Fruit fly (Drosophila melanogaster): Measurements from ENCODE around the gene Snoo.

Gene Snoo

dm6 chr2L:7855108-7855507 lies 128.9 kb downstream of the Snoo start, which contains the start of gene CG14535 (continued):
- TF ChIP-seq Dad (GFP tag; optimal IDR thresholded peaks at IDR 0.05) = no peak
- TF ChIP-seq CG10654 (GFP tag; optimal IDR thresholded peaks at IDR 0.05) = no peak
- no peak for TF ChIP-seq CG17359 (tag; optimal IDR thresholded peaks at IDR 0.05)
- peak; percentile 29 for TF ChIP-seq sqz (GFP tag; optimal IDR thresholded peaks at IDR 0.05)
- no peak for TF ChIP-seq CG4820 (GFP tag; optimal IDR thresholded peaks at IDR 0.05)
- no peak for TF ChIP-seq lilli (GFP tag; optimal IDR thresholded peaks at IDR 0.05)
- TF ChIP-seq lab (GFP tag; optimal IDR thresholded peaks at IDR 0.05) = no peak
- TF ChIP-seq CG8478 (optimal IDR thresholded peaks at IDR 0.05) = no peak
- TF ChIP-seq Camta (GFP tag; optimal IDR thresholded peaks at IDR 0.05) = no peak
- TF ChIP-seq CG12104 (GFP tag; optimal IDR thresholded peaks at IDR 0.05) = no peak
- TF ChIP-seq tna (GFP tag; IDR thresholded peaks at IDR 0.05; ENCODE audit: partially characterized antibody) = no peak
- TF ChIP-seq pfk (GFP tag; optimal IDR thresholded peaks at IDR 0.05) = no peak
- peak; percentile 17 for TF ChIP-seq Med (GFP tag)
- no peak for TF ChIP-seq CG7556 (GFP tag; optimal IDR thresholded peaks at IDR 0.05)
- no peak for TF ChIP-seq Sry-δ (GFP tag; optimal IDR thresholded peaks at IDR 0.05)
- no peak for TF ChIP-seq CG3726 (GFP tag; IDR thresholded peaks at IDR 0.05)
- TF ChIP-seq Myb (GFP tag; optimal IDR thresholded peaks at IDR 0.05) = no peak
- no peak for TF ChIP-seq lola (GFP tag; optimal IDR thresholded peaks at IDR 0.05)
- no peak for TF ChIP-seq Mrtf (GFP tag; IDR thresholded peaks at IDR 0.05)
- peak; percentile 95 for TF ChIP-seq Deaf1 (tag; optimal IDR thresholded peaks at IDR 0.05)
- peak; percentile 53 for TF ChIP-seq Ets65A (GFP tag)
- no peak for TF ChIP-seq CG3281 (GFP tag; optimal IDR thresholded peaks at IDR 0.05)
- TF ChIP-seq CG15514 (GFP tag; optimal IDR thresholded peaks at IDR 0.05) = no peak
- no peak for TF ChIP-seq sc (optimal IDR thresholded peaks at IDR 0.05)
- TF ChIP-seq sc (GFP tag; optimal IDR thresholded peaks at IDR 0.05) = no peak
- no peak for TF ChIP-seq CG33213 (GFP tag; optimal IDR thresholded peaks at IDR 0.05)
- TF ChIP-seq Sox100B (GFP tag; optimal IDR thresholded peaks at IDR 0.05) = no peak
- no peak for TF ChIP-seq H2.0 (GFP tag; IDR thresholded peaks at IDR 0.05)
- peak; percentile 66 for TF ChIP-seq abd-A (tag; optimal IDR thresholded peaks at IDR 0.05)
- TF ChIP-seq CG34376 (GFP tag; optimal IDR thresholded peaks at IDR 0.05) = no peak
- no peak for TF ChIP-seq CG31441 (GFP tag; IDR thresholded peaks at IDR 0.05)
- peak; percentile 59 for TF ChIP-seq Blimp-1 (GFP tag; optimal IDR thresholded peaks at IDR 0.05)
- TF ChIP-seq lbe (GFP tag; optimal IDR thresholded peaks at IDR 0.05) = no peak
- no peak for TF ChIP-seq zfh1 (GFP tag; IDR thresholded peaks at IDR 0.05)
- TF ChIP-seq E2f1 (GFP tag; IDR thresholded peaks at IDR 0.05) = no peak

DNA sequence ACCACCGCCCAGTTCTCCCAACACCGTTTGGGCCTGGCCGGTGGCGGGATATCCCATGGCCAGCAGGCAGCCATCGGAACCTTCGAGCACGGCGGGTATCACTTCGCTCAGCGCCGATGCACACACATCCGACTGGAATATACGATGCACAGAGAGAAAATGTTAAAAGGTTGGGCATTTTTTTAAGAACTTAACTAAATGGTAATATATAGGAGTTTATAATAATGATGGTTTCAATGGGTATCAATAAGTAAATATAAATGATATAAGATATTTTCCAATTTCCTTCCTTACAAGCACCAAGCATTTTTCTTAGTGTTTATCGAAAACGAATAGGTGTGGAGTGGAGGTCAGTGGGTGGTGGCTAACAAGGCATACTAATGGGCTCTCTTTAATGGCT lies 132.4 kb downstream of the Snoo start:
- TF ChIP-seq dimm (GFP tag; IDR thresholded peaks at IDR 0.05) (no peak), CG4360 (GFP tag; IDR thresholded peaks at IDR 0.05) (no peak), wor (GFP tag; IDR thresholded peaks at IDR 0.05) (no peak; the same call in 1 of the 2 replicates), CG10321 (GFP tag; IDR thresholded peaks at IDR 0.05) (no peak), Atf-2 (GFP tag; optimal IDR thresholded peaks at IDR 0.05) (no peak), CG14965 (GFP tag; optimal IDR thresholded peaks at IDR 0.05; ENCODE audit: borderline replicate concordance) (no peak), CG33213 (GFP tag; optimal IDR thresholded peaks at IDR 0.05) (no peak), CG9932 (GFP tag; IDR thresholded peaks at IDR 0.05) (no peak), Neu2 (GFP tag; optimal IDR thresholded peaks at IDR 0.05; ENCODE audit: borderline replicate concordance) (no peak), Hsf (GFP tag; optimal IDR thresholded peaks at IDR 0.05) (no peak), CG3163 (GFP tag; optimal IDR thresholded peaks at IDR 0.05) (no peak), CG14710 (tag; optimal IDR thresholded peaks at IDR 0.05) (peak; percentile 29), nmo (GFP tag; optimal IDR thresholded peaks at IDR 0.05) (peak; percentile 32), Deaf1 (tag; optimal IDR thresholded peaks at IDR 0.05) (peak; percentile 23), prd (optimal IDR thresholded peaks at IDR 0.05) (no peak), prd (GFP tag; IDR thresholded peaks at IDR 0.05) (peak; percentile 70), CG10267 (tag; optimal IDR thresholded peaks at IDR 0.05) (peak; percentile 29), slbo (GFP tag; IDR thresholded peaks at IDR 0.05) (peak; percentile 19; the same call in 1 of the 2 replicates), ems (GFP tag; optimal IDR thresholded peaks at IDR 0.05) (no peak), bsh (GFP tag; optimal IDR thresholded peaks at IDR 0.05) (peak in 1 of 2 experiments; percentile 69), da (GFP tag; optimal IDR thresholded peaks at IDR 0.05) (no peak)

Data from whole organism, embryonic.